Worm (Caenorhabditis elegans): ENCODE data around the gene ppm-1.A.

Gene ppm-1.A

DNA sequence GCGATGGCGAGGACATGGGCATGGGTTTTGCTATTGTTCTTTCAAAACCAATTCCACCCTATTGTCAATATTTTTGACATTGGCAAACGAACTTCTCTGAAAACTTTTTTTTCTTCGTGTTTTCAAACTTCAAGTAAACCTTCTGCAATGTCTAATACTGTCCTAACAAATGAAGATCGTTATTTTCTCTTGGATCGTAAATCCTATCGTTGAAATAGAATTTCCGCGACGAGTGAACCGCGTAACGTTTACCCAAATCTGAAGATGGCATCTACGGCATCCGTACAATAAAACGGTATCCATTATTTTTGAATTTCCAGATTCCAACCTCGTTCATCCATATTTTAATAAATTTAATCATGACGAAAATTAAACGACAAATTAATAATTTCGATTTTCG lies 30.6 kb downstream of the ppm-1.A start, which contains the start of gene C35A5.5:
TSS of gene C35A5.5 (plus strand) at position 301 of the 400 bp plus-strand sequence.
- no peak for TF ChIP-seq nhr-12 (tag; optimal IDR thresholded peaks at IDR 0.05)
- no peak for TF ChIP-seq zag-1 (tag; optimal IDR thresholded peaks at IDR 0.05)
- no peak for TF ChIP-seq ztf-4 (tag; optimal IDR thresholded peaks at IDR 0.05)
- no peak for TF ChIP-seq unc-62 (GFP tag; optimal IDR thresholded peaks at IDR 0.05)
- no peak for TF ChIP-seq elt-3 (tag; optimal IDR thresholded peaks at IDR 0.05)
- TF ChIP-seq mab-5 (tag; optimal IDR thresholded peaks at IDR 0.05) = no peak
- no peak for TF ChIP-seq nhr-11 (tag; optimal IDR thresholded peaks at IDR 0.05)
- no peak for TF ChIP-seq crh-2 (tag; optimal IDR thresholded peaks at IDR 0.05)
- no peak for TF ChIP-seq elt-1 (tag; optimal IDR thresholded peaks at IDR 0.05)
- TF ChIP-seq alr-1 (tag; optimal IDR thresholded peaks at IDR 0.05) = no peak
- no peak for TF ChIP-seq mdl-1 (tag; optimal IDR thresholded peaks at IDR 0.05)
- TF ChIP-seq gmeb-1 (tag; optimal IDR thresholded peaks at IDR 0.05) = no peak
- no peak for TF ChIP-seq egl-27 (tag; optimal IDR thresholded peaks at IDR 0.05)
- TF ChIP-seq aly-2 (tag; optimal IDR thresholded peaks at IDR 0.05) = no peak
- TF ChIP-seq nhr-10 (tag; optimal IDR thresholded peaks at IDR 0.05) = no peak
- no peak for TF ChIP-seq nhr-237 (tag; optimal IDR thresholded peaks at IDR 0.05)
- no peak for TF ChIP-seq unc-39 (tag; optimal IDR thresholded peaks at IDR 0.05)

DNA sequence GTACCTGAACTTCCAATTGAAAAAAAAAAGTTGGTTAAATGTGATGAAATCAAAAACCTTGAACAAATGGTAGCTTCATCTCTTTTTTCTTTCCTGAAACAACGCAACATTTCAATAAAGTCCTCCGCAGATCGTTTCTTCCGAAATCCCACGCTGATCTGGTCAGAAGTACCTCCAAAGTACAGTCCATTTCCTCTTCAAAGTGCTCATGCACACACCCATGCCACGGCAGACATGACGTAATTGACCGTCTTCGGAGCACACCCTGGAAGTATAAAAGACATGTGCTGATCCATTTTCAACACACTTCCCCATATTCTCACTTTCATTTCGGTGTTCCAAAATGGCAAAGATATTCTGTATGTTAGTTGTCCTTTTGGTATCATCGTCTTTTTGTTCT lies 32.3 kb downstream of the ppm-1.A start, which contains the start of gene C35A5.10:
TSS of gene C35A5.10 (plus strand) at position 301 of the 400 bp plus-strand sequence.
- TF ChIP-seq nhr-25 (tag; optimal IDR thresholded peaks at IDR 0.05) (no peak), elt-3 (tag; optimal IDR thresholded peaks at IDR 0.05) (no peak), R02D3.7 (tag; optimal IDR thresholded peaks at IDR 0.05) (no peak), sma-3 (GFP tag; optimal IDR thresholded peaks at IDR 0.05) (no peak), C34F6.9 (tag; optimal IDR thresholded peaks at IDR 0.05) (no peak), unc-39 (tag; optimal IDR thresholded peaks at IDR 0.05) (no peak), nhr-23 (tag; optimal IDR thresholded peaks at IDR 0.05) (no peak), mbf-1 (tag; optimal IDR thresholded peaks at IDR 0.05) (no peak), alr-1 (tag; optimal IDR thresholded peaks at IDR 0.05) (no peak), F13H6.1 (tag; optimal IDR thresholded peaks at IDR 0.05) (no peak), ztf-1 (GFP tag; conservative IDR thresholded peaks at IDR 0.05) (no peak), nhr-12 (tag; optimal IDR thresholded peaks at IDR 0.05) (no peak), ztf-4 (tag; optimal IDR thresholded peaks at IDR 0.05) (no peak), snpc-4 (tag; optimal IDR thresholded peaks at IDR 0.05) (no peak), ceh-16 (tag; optimal IDR thresholded peaks at IDR 0.05) (no peak), peb-1 (tag; optimal IDR thresholded peaks at IDR 0.05) (no peak), sem-4 (tag; optimal IDR thresholded peaks at IDR 0.05) (no peak), nhr-21 (tag; optimal IDR thresholded peaks at IDR 0.05) (no peak)

DNA sequence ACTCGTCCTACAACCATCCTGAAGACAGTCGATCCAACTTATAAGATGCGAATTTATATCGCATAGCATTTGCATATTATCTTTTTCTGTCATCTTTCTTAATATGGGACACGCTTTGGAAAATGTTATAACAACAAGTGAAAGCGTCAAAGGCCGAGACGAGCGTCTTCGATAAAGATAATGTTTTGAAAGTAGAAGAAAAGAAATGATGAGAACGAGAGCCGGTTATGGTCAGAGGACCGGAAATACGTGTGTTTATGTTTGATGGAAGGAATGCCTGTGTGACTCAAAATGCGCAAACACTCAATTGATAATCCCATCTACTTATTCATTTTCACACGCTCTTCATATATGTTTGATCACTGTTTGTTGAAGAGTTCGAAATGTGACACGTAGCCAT lies 33.2 kb downstream of the ppm-1.A start, which contains the start of gene C35A5.11:
TSS of gene C35A5.11 (minus strand) at position 101 of the 400 bp plus-strand sequence.
- TF ChIP-seq nhr-77 (tag; optimal IDR thresholded peaks at IDR 0.05) (no peak), nhr-21 (tag; optimal IDR thresholded peaks at IDR 0.05) (no peak), lin-13 (GFP tag; optimal IDR thresholded peaks at IDR 0.05) (no peak), nhr-25 (tag; optimal IDR thresholded peaks at IDR 0.05) (no peak), dmd-4 (tag; optimal IDR thresholded peaks at IDR 0.05) (no peak), ztf-11 (tag; optimal IDR thresholded peaks at IDR 0.05) (no peak), blmp-1 (tag; optimal IDR thresholded peaks at IDR 0.05; ENCODE audit: insufficient read depth) (no peak), ztf-4 (tag; optimal IDR thresholded peaks at IDR 0.05) (no peak), R02D3.7 (tag; optimal IDR thresholded peaks at IDR 0.05) (no peak), nhr-11 (tag; optimal IDR thresholded peaks at IDR 0.05) (no peak), lin-11 (tag; optimal IDR thresholded peaks at IDR 0.05) (no peak), ztf-1 (GFP tag; conservative IDR thresholded peaks at IDR 0.05) (no peak), peb-1 (tag; optimal IDR thresholded peaks at IDR 0.05) (no peak), nhr-10 (tag; optimal IDR thresholded peaks at IDR 0.05) (no peak), aly-2 (tag; optimal IDR thresholded peaks at IDR 0.05) (no peak), C34F6.9 (tag; optimal IDR thresholded peaks at IDR 0.05) (no peak), mab-5 (tag; optimal IDR thresholded peaks at IDR 0.05) (no peak), ceh-82 (tag; optimal IDR thresholded peaks at IDR 0.05) (no peak)

DNA sequence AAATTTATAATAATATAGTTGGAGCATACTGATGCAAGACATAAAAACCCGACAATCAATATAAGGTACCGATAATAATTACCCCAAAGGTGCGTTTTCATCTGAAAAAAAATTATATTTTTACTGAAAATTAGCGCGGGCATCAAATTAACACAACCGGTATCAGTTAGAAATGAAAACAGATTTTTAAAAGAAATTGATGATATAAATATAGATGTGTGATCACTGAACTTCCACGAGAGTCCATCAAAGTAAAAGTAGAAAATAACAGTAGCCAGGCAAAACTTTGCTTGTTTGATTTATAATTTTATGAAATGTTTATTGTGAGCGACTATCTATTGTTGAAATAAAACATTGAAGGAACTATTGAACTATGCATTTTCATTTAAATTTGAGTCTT lies 34.9 kb downstream of the ppm-1.A start, which contains the start of gene C35A5.3:
TSS of gene C35A5.3 (minus strand) at position 101 of the 400 bp plus-strand sequence.
- TF ChIP-seq lin-13 (GFP tag; optimal IDR thresholded peaks at IDR 0.05) (no peak), ama-1 (optimal IDR thresholded peaks at IDR 0.05) (no peak), ztf-11 (tag; optimal IDR thresholded peaks at IDR 0.05) (no peak), ztf-4 (tag; optimal IDR thresholded peaks at IDR 0.05) (no peak), mbf-1 (tag; optimal IDR thresholded peaks at IDR 0.05) (no peak)

All from whole organism, L2 larva.